Fruit fly (Drosophila melanogaster) whole organism, embryonic: ENCODE results near the gene Dlic.

Experiments used
- Ada2b ChIP-seq: fragments of 200-800 bp; sonication (Bioruptor generic); IDR thresholded peaks from 2 replicates; pipeline ENCODE4 v1.3.6; 2022; ENCODE audit warnings: missing biosample characterization, missing genetic modification characterization
- Aef1 ChIP-seq: fragments of 200-800 bp; sonication (Bioruptor generic); IDR thresholded peaks from 3 replicates; pipeline ENCODE4 v1.3.6; 2022; ENCODE audit warnings: missing biosample characterization, missing genetic modification characterization
- Asciz ChIP-seq: fragments of 200-800 bp; sonication (Bioruptor generic); optimal IDR thresholded peaks from 2 replicates; lab custom pipeline; 2017; ENCODE audit warnings: missing biosample characterization, mild to moderate bottlenecking, missing genetic modification characterization, missing genetic modification reagents
- BtbVII ChIP-seq: fragments of 200-800 bp; sonication (Bioruptor generic); optimal IDR thresholded peaks from 3 replicates; lab custom pipeline; 2017; ENCODE audit warnings: missing biosample characterization, mild to moderate bottlenecking, missing genetic modification characterization
- CG10366 ChIP-seq: fragments of 200-800 bp; sonication (Bioruptor generic); IDR thresholded peaks from 2 replicates; pipeline ENCODE4 v1.3.6; 2022; ENCODE audit warnings: missing biosample characterization, missing genetic modification characterization
- CG12219 ChIP-seq: fragments of 200-800 bp; sonication (Bioruptor generic); optimal IDR thresholded peaks from 3 replicates; lab custom pipeline; 2018; ENCODE audit warnings: missing biosample characterization, mild to moderate bottlenecking, missing genetic modification characterization
- CG13624 ChIP-seq: fragments of 200-800 bp; sonication (Bioruptor generic); optimal IDR thresholded peaks from 2 replicates; lab custom pipeline; 2016; ENCODE audit warnings: missing biosample characterization, missing genetic modification characterization
- CG14441 ChIP-seq: fragments of 200-800 bp; sonication (Bioruptor generic); IDR thresholded peaks from 2 replicates; pipeline ENCODE4 v1.3.6; 2022; ENCODE audit warnings: missing biosample characterization, missing genetic modification characterization
- CG15696 ChIP-seq: fragments of 200-800 bp; sonication (Bioruptor generic); optimal IDR thresholded peaks from 2 replicates; lab custom pipeline; 2019; ENCODE audit warnings: missing biosample characterization, mild to moderate bottlenecking, missing genetic modification characterization, moderate library complexity
- CG1647 ChIP-seq: fragments of 200-800 bp; sonication (Bioruptor generic); optimal IDR thresholded peaks from 3 replicates; lab custom pipeline; 2016; ENCODE audit warnings: missing biosample characterization, missing genetic modification characterization
- CG16815 ChIP-seq: fragments of 200-800 bp; sonication (Bioruptor generic); optimal IDR thresholded peaks from 3 replicates; lab custom pipeline; 2017; ENCODE audit warnings: missing biosample characterization, mild to moderate bottlenecking, missing genetic modification characterization
- CG30403 ChIP-seq: fragments of 200-800 bp; sonication (Bioruptor generic); optimal IDR thresholded peaks from 3 replicates; lab custom pipeline; 2016; ENCODE audit warnings: missing biosample characterization, missing genetic modification characterization
- CG4730 ChIP-seq: fragments of 200-800 bp; sonication (Bioruptor generic); IDR thresholded peaks from 2 replicates; pipeline ENCODE4 v1.3.6; 2022; ENCODE audit warnings: missing biosample characterization, missing genetic modification characterization
- CG4854 ChIP-seq: fragments of 200-800 bp; sonication (Bioruptor generic); optimal IDR thresholded peaks from 2 replicates; lab custom pipeline; 2016; ENCODE audit warnings: missing biosample characterization, missing genetic modification characterization, inconsistent platforms
- CG6175 ChIP-seq: fragments of 200-800 bp; sonication (Bioruptor generic); IDR thresholded peaks from 3 replicates; pipeline ENCODE4 v1.3.6; 2022; ENCODE audit warnings: missing biosample characterization, missing genetic modification characterization
- CG7372 ChIP-seq: fragments of 200-800 bp; sonication (Bioruptor generic); IDR thresholded peaks from 2 replicates; pipeline ENCODE4 v1.3.6; 2022; ENCODE audit warnings: missing biosample characterization, missing genetic modification characterization
- CG7556 ChIP-seq: fragments of 200-800 bp; sonication (Bioruptor generic); optimal IDR thresholded peaks from 2 replicates; lab custom pipeline; 2017; ENCODE audit warnings: missing biosample characterization, mild to moderate bottlenecking, missing genetic modification characterization
- CG7786 ChIP-seq: fragments of 200-800 bp; sonication (Bioruptor generic); optimal IDR thresholded peaks from 2 replicates; lab custom pipeline; 2016; ENCODE audit warnings: missing biosample characterization, missing genetic modification characterization
- Chrac-16 ChIP-seq: fragments of 200-800 bp; sonication (Bioruptor generic); optimal IDR thresholded peaks from 3 replicates; lab custom pipeline; 2016; ENCODE audit warnings: missing biosample characterization, missing genetic modification characterization
- CkIIα-i1 ChIP-seq: fragments of 200-800 bp; sonication (Bioruptor generic); IDR thresholded peaks from 2 replicates; pipeline ENCODE4 v1.3.6; 2022; ENCODE audit warnings: missing biosample characterization, missing genetic modification characterization
- Dad ChIP-seq: fragments of 200-800 bp; sonication (Bioruptor generic); optimal IDR thresholded peaks from 3 replicates; lab custom pipeline; 2016; ENCODE audit warnings: missing biosample characterization, missing genetic modification characterization
- Dref ChIP-seq: fragments of 200-800 bp; sonication (Bioruptor generic); IDR thresholded peaks from 2 replicates; pipeline ENCODE4 v1.3.6; 2022; ENCODE audit warnings: missing biosample characterization, missing genetic modification characterization
- GATAe ChIP-seq: fragments of 200-800 bp; sonication (Bioruptor generic); conservative IDR thresholded peaks from 2 replicates; pipeline ENCODE4 v1.3.6; 2022; ENCODE audit warnings: missing biosample characterization, missing genetic modification characterization
- Gsc ChIP-seq: fragments of 200-800 bp; sonication (Bioruptor generic); IDR thresholded peaks from 2 replicates; pipeline ENCODE4 v1.3.6; 2022; ENCODE audit warnings: missing biosample characterization, missing genetic modification characterization
- HHEX ChIP-seq: fragments of 200-800 bp; sonication (Bioruptor generic); optimal IDR thresholded peaks from 3 replicates; lab custom pipeline; 2017; ENCODE audit warnings: missing biosample characterization, mild to moderate bottlenecking, missing genetic modification characterization, missing genetic modification reagents
- HLH4C ChIP-seq: fragments of 200-800 bp; sonication (Bioruptor generic); IDR thresholded peaks from 3 replicates; pipeline ENCODE4 v1.3.6; 2022; ENCODE audit warnings: missing biosample characterization, missing genetic modification characterization; ENCODE audit not compliant: partially characterized antibody
- HLH54F ChIP-seq: fragments of 200-800 bp; sonication (Bioruptor generic); optimal IDR thresholded peaks from 3 replicates; lab custom pipeline; 2016; ENCODE audit warnings: missing biosample characterization, missing genetic modification characterization
- Jarid2 ChIP-seq: fragments of 200-800 bp; sonication (Bioruptor generic); optimal IDR thresholded peaks from 3 replicates; lab custom pipeline; 2017; ENCODE audit warnings: mild to moderate bottlenecking, missing biosample characterization, missing genetic modification reagents, missing genetic modification characterization
- Neu2 ChIP-seq: fragments of 200-800 bp; sonication (Bioruptor generic); optimal IDR thresholded peaks from 3 replicates; lab custom pipeline; 2016; ENCODE audit warnings: missing biosample characterization, missing genetic modification characterization, borderline replicate concordance
- Nf-YA ChIP-seq: fragments of 200-800 bp; sonication (Bioruptor generic); IDR thresholded peaks from 2 replicates; pipeline ENCODE4 v1.3.6; 2022; ENCODE audit warnings: missing biosample characterization, missing genetic modification characterization
- NfI ChIP-seq: fragments of 200-800 bp; sonication (Bioruptor generic); optimal IDR thresholded peaks from 3 replicates; lab custom pipeline; 2018; ENCODE audit warnings: missing biosample characterization, mild to moderate bottlenecking, missing genetic modification characterization, moderate library complexity
- Sox102F ChIP-seq: fragments of 200-800 bp; sonication (Bioruptor generic); optimal IDR thresholded peaks from 2 replicates; lab custom pipeline; 2018; ENCODE audit warnings: missing biosample characterization, mild to moderate bottlenecking, missing genetic modification characterization, moderate library complexity
- Stat92E ChIP-seq, 3 experiments: fragments of >200 bp in 2 of 3; fragments of 200-800 bp in 1 of 3; sonication (Bioruptor generic) in 1 of 3; optimal IDR thresholded peaks; 2 replicates each; lab custom pipeline; 2017 to 2019; ENCODE audit warnings: missing biosample characterization in 3 of 3, missing genetic modification characterization in 3 of 3, mild to moderate bottlenecking in 1 of 3, moderate library complexity in 1 of 3
- amos ChIP-seq: fragments of 200-800 bp; sonication (Bioruptor generic); IDR thresholded peaks from 2 replicates; pipeline ENCODE4 v1.3.6; 2022; ENCODE audit warnings: missing biosample characterization, missing genetic modification characterization; ENCODE audit not compliant: partially characterized antibody
- btn ChIP-seq: fragments of 200-800 bp; sonication (Bioruptor generic); optimal IDR thresholded peaks from 2 replicates; lab custom pipeline; 2016; ENCODE audit warnings: missing biosample characterization, missing genetic modification characterization
- caup ChIP-seq: fragments of 200-800 bp; sonication (Bioruptor generic); optimal IDR thresholded peaks from 3 replicates; lab custom pipeline; 2017; ENCODE audit warnings: missing biosample characterization, mild to moderate bottlenecking, missing genetic modification characterization, moderate library complexity; ENCODE audit not compliant: severe bottlenecking
- danr ChIP-seq: fragments of 200-800 bp; sonication (Bioruptor generic); IDR thresholded peaks from 2 replicates; pipeline ENCODE4 v1.3.6; 2022; ENCODE audit warnings: missing biosample characterization, missing genetic modification characterization
- gce ChIP-seq: fragments of 200-800 bp; sonication (Bioruptor generic); IDR thresholded peaks from 3 replicates; pipeline ENCODE4 v1.3.6; 2022; ENCODE audit warnings: missing biosample characterization, missing genetic modification characterization
- gsb-n ChIP-seq: fragments of 200-800 bp; sonication (Bioruptor generic); optimal IDR thresholded peaks from 3 replicates; lab custom pipeline; 2018; ENCODE audit warnings: missing biosample characterization, mild to moderate bottlenecking, missing genetic modification characterization
- hkb ChIP-seq, 2 experiments: fragments of 200-800 bp in 1 of 2; fragments of >200 bp in 1 of 2; sonication (Bioruptor generic) in 1 of 2; IDR thresholded peaks in 1 of 2; optimal IDR thresholded peaks in 1 of 2; 2 replicates each; pipeline versions ENCODE4 v1.3.6 to Lab custom; 2017 to 2022; ENCODE audit warnings: missing biosample characterization in 1 of 2, missing genetic modification characterization in 1 of 2
- ind ChIP-seq: fragments of 200-800 bp; sonication (Bioruptor generic); optimal IDR thresholded peaks from 3 replicates; lab custom pipeline; 2016; ENCODE audit warnings: missing biosample characterization, missing genetic modification characterization
- maf-S ChIP-seq: fragments of 200-800 bp; sonication (Bioruptor generic); optimal IDR thresholded peaks from 2 replicates; lab custom pipeline; 2016; ENCODE audit warnings: missing biosample characterization, missing genetic modification characterization
- nom ChIP-seq: fragments of 200-800 bp; sonication (Bioruptor generic); optimal IDR thresholded peaks from 2 replicates; lab custom pipeline; 2017; ENCODE audit warnings: missing biosample characterization, missing genetic modification characterization, mild to moderate bottlenecking, moderate library complexity, missing genetic modification reagents
- otp ChIP-seq: fragments of 200-800 bp; sonication (Bioruptor generic); IDR thresholded peaks from 3 replicates; pipeline ENCODE4, ENCODE4 v1.3.6; 2022; ENCODE audit warnings: missing biosample characterization, missing genetic modification characterization
- ro ChIP-seq: fragments of 200-800 bp; sonication (Bioruptor generic); IDR thresholded peaks from 2 replicates; pipeline ENCODE4 v1.3.6; 2022; ENCODE audit warnings: missing biosample characterization, missing genetic modification characterization
- sug ChIP-seq: fragments of 200-800 bp; optimal IDR thresholded peaks from 2 replicates; lab custom pipeline; 2019; ENCODE audit warnings: missing biosample characterization, mild to moderate bottlenecking, missing genetic modification characterization, moderate library complexity
- tio ChIP-seq: fragments of 200-800 bp; sonication (Bioruptor generic); optimal IDR thresholded peaks from 2 replicates; lab custom pipeline; 2017; ENCODE audit warnings: missing biosample characterization, missing genetic modification characterization, inconsistent platforms

Dlic gene

dm6 chrX:11136587-11137512, 17.4 kb upstream of the Dlic start, which contains the start of gene Klp10A (continued):
- no peak for TF ChIP-seq Jarid2 (GFP tag; lab: Kevin White, UChicago)
- peak; percentile 7 for TF ChIP-seq nom (GFP tag; lab: Kevin White, UChicago)
- TF ChIP-seq gsb-n, result no peak
- no peak for TF ChIP-seq CG4730 (GFP tag; lab: Robert Waterston, UW)
- peak; percentile 29; the same call in 1 of the 2 replicates for TF ChIP-seq Dref
- no peak for TF ChIP-seq gce (GFP tag; lab: Robert Waterston, UW)
- no peak for TF ChIP-seq HLH54F (GFP tag; lab: Kevin White, UChicago)
- TF ChIP-seq CG4854 (GFP tag; lab: Kevin White, UChicago), result peak; percentile 1
- TF ChIP-seq Aef1 (GFP tag; lab: Robert Waterston, UW), result no peak
- no peak for TF ChIP-seq Sox102F (GFP tag; lab: Kevin White, UChicago)
- peak; percentile 6 for TF ChIP-seq NfI
- TF ChIP-seq Ada2b, result no peak
- TF ChIP-seq HLH4C (GFP tag; lab: Robert Waterston, UW), result no peak
- TF ChIP-seq Nf-YA (GFP tag; lab: Robert Waterston, UW), result no peak
- TF ChIP-seq otp, result no peak
- TF ChIP-seq maf-S (GFP tag; lab: Kevin White, UChicago), result peak; percentile 5
- TF ChIP-seq amos (GFP tag; lab: Robert Waterston, UW), result no peak
- no peak for TF ChIP-seq CG10366 (GFP tag; lab: Robert Waterston, UW)
- no peak for TF ChIP-seq CG12219 (GFP tag; lab: Kevin White, UChicago)
- no peak for TF ChIP-seq BtbVII (GFP tag; lab: Kevin White, UChicago)
- TF ChIP-seq caup (GFP tag; lab: Kevin White, UChicago), result peak; percentile 45
- no peak for TF ChIP-seq danr

dm6 chrX:11137566-11138186, 16.5 kb upstream of the Dlic start, which contains the start of gene CDK2AP1:
Gene CDK2AP1, plus strand, starts transcription at chrX:11137859.
- TF ChIP-seq CG7556, result no peak
- no peak for TF ChIP-seq CG15696 (tag; lab: Kevin White, UChicago)
- TF ChIP-seq Chrac-16 (GFP tag; lab: Kevin White, UChicago), result peak; percentile 3
- no peak for TF ChIP-seq HHEX (GFP tag; lab: Kevin White, UChicago)
- TF ChIP-seq Asciz (GFP tag; lab: Kevin White, UChicago), result no peak
- no peak for TF ChIP-seq hkb (optimal IDR thresholded peaks at IDR 0.05; lab: Kevin White, UChicago)
- TF ChIP-seq hkb (GFP tag; IDR thresholded peaks at IDR 0.05; lab: Robert Waterston, UW), result peak; percentile 25; the same call in 1 of the 2 replicates
- TF ChIP-seq CG7786 (GFP tag; lab: Kevin White, UChicago), result peak; percentile 25
- no peak for TF ChIP-seq tio (GFP tag; lab: Kevin White, UChicago)
- 0 out of 3 replicates have a peak, but pooled peaks have one; percentile 18 for TF ChIP-seq otp
- no peak for TF ChIP-seq CG6175 (GFP tag; lab: Robert Waterston, UW)
- TF ChIP-seq ind (GFP tag; lab: Kevin White, UChicago), result peak; percentile 18
- no peak for TF ChIP-seq btn (GFP tag; lab: Kevin White, UChicago)
- no peak for TF ChIP-seq Stat92E (GFP tag; optimal IDR thresholded peaks at IDR 0.05; lab: Kevin White, UChicago)
- no peak for TF ChIP-seq Neu2 (GFP tag; lab: Kevin White, UChicago)
- TF ChIP-seq CG14441 (GFP tag; lab: Robert Waterston, UW), result no peak
- no peak for TF ChIP-seq Gsc (GFP tag; lab: Robert Waterston, UW)
- TF ChIP-seq GATAe (GFP tag; lab: Robert Waterston, UW), result no peak
- no peak for TF ChIP-seq CG7372 (GFP tag; lab: Robert Waterston, UW)
- peak; percentile 66 for TF ChIP-seq sug
- TF ChIP-seq CG30403 (GFP tag; lab: Kevin White, UChicago), result peak; percentile 21
- no peak for TF ChIP-seq CkIIα-i1 (GFP tag; lab: Robert Waterston, UW)
- no peak for TF ChIP-seq CG16815 (GFP tag; lab: Kevin White, UChicago)
- no peak for TF ChIP-seq ro (GFP tag; lab: Robert Waterston, UW)
- TF ChIP-seq CG13624, result peak; percentile 77
- no peak for TF ChIP-seq CG1647 (GFP tag; lab: Kevin White, UChicago)
- no peak for TF ChIP-seq Dad (GFP tag; lab: Kevin White, UChicago)
- TF ChIP-seq HLH54F (GFP tag; lab: Kevin White, UChicago), result peak; percentile 42
